Worm (Caenorhabditis elegans): ENCODE measurements around the gene srw-17.
A peak's percentile ranks its signal among the peaks of the same experiment; 100 is the strongest.

The srw-17 gene

ce11 chrV:15305502-15305901 lies 28.7 kb upstream of the srw-17 start, which contains the start of gene T26H8.5:
Gene T26H8.5, minus strand, starts transcription at chrV:15305602.
- TF ChIP-seq peb-1 (tag; optimal IDR thresholded peaks at IDR 0.05) (no peak), egl-27 (tag; optimal IDR thresholded peaks at IDR 0.05) (no peak), nhr-129 (tag; optimal IDR thresholded peaks at IDR 0.05) (no peak), Y55F3AM.14 (GFP tag; optimal IDR thresholded peaks at IDR 0.05) (no peak), ztf-11 (tag; optimal IDR thresholded peaks at IDR 0.05) (no peak), nhr-237 (tag; optimal IDR thresholded peaks at IDR 0.05) (no peak), ztf-4 (tag; optimal IDR thresholded peaks at IDR 0.05) (no peak), nhr-6 (tag; optimal IDR thresholded peaks at IDR 0.05) (no peak), mab-5 (tag; optimal IDR thresholded peaks at IDR 0.05) (no peak), lin-11 (tag; optimal IDR thresholded peaks at IDR 0.05) (no peak), F13H6.1 (tag; optimal IDR thresholded peaks at IDR 0.05) (no peak), unc-39 (tag; optimal IDR thresholded peaks at IDR 0.05) (no peak), skn-1 (tag; optimal IDR thresholded peaks at IDR 0.05) (no peak), ZK546.5 (tag; optimal IDR thresholded peaks at IDR 0.05) (no peak), blmp-1 (tag; optimal IDR thresholded peaks at IDR 0.05; ENCODE audit: insufficient read depth) (no peak), lin-13 (GFP tag; optimal IDR thresholded peaks at IDR 0.05) (no peak), R02D3.7 (tag; optimal IDR thresholded peaks at IDR 0.05) (no peak), C34F6.9 (tag; optimal IDR thresholded peaks at IDR 0.05) (no peak), nhr-25 (tag; optimal IDR thresholded peaks at IDR 0.05) (no peak), lin-39 (tag; optimal IDR thresholded peaks at IDR 0.05) (no peak)

- TF ChIP-seq blmp-1 (tag; optimal IDR thresholded peaks at IDR 0.05; ENCODE audit: insufficient read depth): no peak
- TF ChIP-seq lin-11 (tag; optimal IDR thresholded peaks at IDR 0.05): no peak
These were observed 26.8 kb upstream of the srw-17 start, which contains the start of gene srx-48 for ce11 chrV:15303625-15304024. Gene srx-48, minus strand, starts transcription at chrV:15303725.

ce11 chrV:15298597-15298996 lies 21.8 kb upstream of the srw-17 start, which contains the start of gene cpr-3:
Gene cpr-3, minus strand, starts transcription at chrV:15298700.
- TF ChIP-seq ztf-11 (tag; optimal IDR thresholded peaks at IDR 0.05) (no peak), nhr-6 (tag; optimal IDR thresholded peaks at IDR 0.05) (no peak), mbf-1 (tag; optimal IDR thresholded peaks at IDR 0.05) (no peak), nhr-77 (tag; optimal IDR thresholded peaks at IDR 0.05) (no peak), nhr-21 (tag; optimal IDR thresholded peaks at IDR 0.05) (no peak), R02D3.7 (tag; optimal IDR thresholded peaks at IDR 0.05) (no peak), elt-1 (tag; optimal IDR thresholded peaks at IDR 0.05) (no peak), ama-1 (optimal IDR thresholded peaks at IDR 0.05) (no peak), F13H6.1 (tag; optimal IDR thresholded peaks at IDR 0.05) (no peak), nhr-10 (tag; optimal IDR thresholded peaks at IDR 0.05) (no peak), sma-3 (GFP tag; optimal IDR thresholded peaks at IDR 0.05) (peak; percentile 8), ztf-4 (tag; optimal IDR thresholded peaks at IDR 0.05) (no peak), dmd-4 (tag; optimal IDR thresholded peaks at IDR 0.05) (no peak), crh-2 (tag; optimal IDR thresholded peaks at IDR 0.05) (peak; percentile 64), skn-1 (tag; optimal IDR thresholded peaks at IDR 0.05) (peak; percentile 75), egl-27 (tag; optimal IDR thresholded peaks at IDR 0.05) (no peak), lsy-2 (tag; optimal IDR thresholded peaks at IDR 0.05) (no peak), gmeb-1 (tag; optimal IDR thresholded peaks at IDR 0.05) (peak; percentile 64), ZK546.5 (tag; optimal IDR thresholded peaks at IDR 0.05) (no peak), sem-4 (tag; optimal IDR thresholded peaks at IDR 0.05) (no peak), peb-1 (tag; optimal IDR thresholded peaks at IDR 0.05) (no peak), snpc-4 (tag; optimal IDR thresholded peaks at IDR 0.05) (no peak), mdl-1 (tag; optimal IDR thresholded peaks at IDR 0.05) (no peak), elt-3 (tag; optimal IDR thresholded peaks at IDR 0.05) (no peak), fos-1 (tag; optimal IDR thresholded peaks at IDR 0.05) (peak; percentile 100)

- TF ChIP-seq elt-3 (tag; optimal IDR thresholded peaks at IDR 0.05) (no peak), nhr-11 (tag; optimal IDR thresholded peaks at IDR 0.05) (no peak), nhr-237 (tag; optimal IDR thresholded peaks at IDR 0.05) (no peak), ztf-11 (tag; optimal IDR thresholded peaks at IDR 0.05) (no peak), nhr-21 (tag; optimal IDR thresholded peaks at IDR 0.05) (no peak), ama-1 (optimal IDR thresholded peaks at IDR 0.05) (no peak), elt-1 (tag; optimal IDR thresholded peaks at IDR 0.05) (no peak), blmp-1 (tag; optimal IDR thresholded peaks at IDR 0.05; ENCODE audit: insufficient read depth) (no peak), nhr-25 (tag; optimal IDR thresholded peaks at IDR 0.05) (no peak), lin-11 (tag; optimal IDR thresholded peaks at IDR 0.05) (no peak), nhr-6 (tag; optimal IDR thresholded peaks at IDR 0.05) (no peak), nhr-10 (tag; optimal IDR thresholded peaks at IDR 0.05) (no peak), sem-4 (tag; optimal IDR thresholded peaks at IDR 0.05) (no peak), lsy-2 (tag; optimal IDR thresholded peaks at IDR 0.05) (no peak), mab-5 (tag; optimal IDR thresholded peaks at IDR 0.05) (no peak), skn-1 (tag; optimal IDR thresholded peaks at IDR 0.05) (no peak), nhr-23 (tag; optimal IDR thresholded peaks at IDR 0.05) (no peak), ceh-82 (tag; optimal IDR thresholded peaks at IDR 0.05) (no peak), unc-55 (GFP tag; optimal IDR thresholded peaks at IDR 0.05) (no peak), aly-2 (tag; optimal IDR thresholded peaks at IDR 0.05) (no peak)
These were observed 17.1 kb upstream of the srw-17 start, which contains the start of gene str-96 for ce11 chrV:15293865-15294264. Gene str-96, minus strand, starts transcription at chrV:15293965.
